Fruit fly (Drosophila melanogaster) whole organism, wandering third instar larva: ENCODE measurements around the gene CG7953.

ENCODE experiments used
- Abd-B ChIP-seq: fragments of >200 bp; optimal IDR thresholded peaks from 2 replicates; lab custom pipeline; 2017; ENCODE audit warnings: missing biosample characterization, missing genetic modification characterization
- CG32264 ChIP-seq: fragments of 200-800 bp; sonication (Bioruptor generic); optimal IDR thresholded peaks from 2 replicates; lab custom pipeline; 2016; ENCODE audit warnings: missing biosample characterization, missing genetic modification characterization
- CG9705 ChIP-seq: fragments of 200-800 bp; sonication (Bioruptor generic); optimal IDR thresholded peaks from 2 replicates; lab custom pipeline; 2018; ENCODE audit warnings: missing biosample characterization, mild to moderate bottlenecking, missing genetic modification characterization
- CrebA ChIP-seq: fragments of 200-800 bp; sonication (Bioruptor generic); optimal IDR thresholded peaks from 2 replicates; lab custom pipeline; 2016; ENCODE audit warnings: missing biosample characterization, mild to moderate bottlenecking, missing genetic modification characterization, borderline replicate concordance
- Dfd ChIP-seq: fragments of >200 bp; optimal IDR thresholded peaks from 2 replicates; lab custom pipeline; 2017; ENCODE audit warnings: missing biosample characterization, missing genetic modification characterization
- Dif ChIP-seq: fragments of 200-275, 200-300 bp; sonication (Bioruptor generic); optimal IDR thresholded peaks from 2 replicates; lab custom pipeline; 2018; ENCODE audit warnings: missing biosample characterization, missing genetic modification characterization; ENCODE audit not compliant: partially characterized antibody
- GATAd ChIP-seq: sonication (Bioruptor generic); optimal IDR thresholded peaks from 2 replicates; lab custom pipeline; 2016; ENCODE audit warnings: missing biosample characterization, missing genetic modification characterization
- HLH106 ChIP-seq: fragments of 200-800 bp; optimal IDR thresholded peaks from 3 replicates; lab custom pipeline; 2019; ENCODE audit warnings: missing biosample characterization, mild to moderate bottlenecking, missing genetic modification characterization, moderate library complexity
- Hnf4 ChIP-seq: fragments of 200-800 bp; sonication (Bioruptor generic); optimal IDR thresholded peaks from 2 replicates; lab custom pipeline; 2016; ENCODE audit warnings: missing biosample characterization, mild to moderate bottlenecking, missing genetic modification characterization
- Hr78 ChIP-seq: fragments of >200 bp; optimal IDR thresholded peaks from 2 replicates; lab custom pipeline; 2017; ENCODE audit warnings: missing biosample characterization, missing genetic modification characterization
- Hr83 ChIP-seq: fragments of 200-300 bp; sonication (Bioruptor generic); optimal IDR thresholded peaks from 2 replicates; lab custom pipeline; 2016; ENCODE audit warnings: missing biosample characterization, mild to moderate bottlenecking, missing genetic modification characterization, moderate library complexity; ENCODE audit not compliant: poor library complexity, severe bottlenecking
- Jra ChIP-seq: sonication (Bioruptor generic); optimal IDR thresholded peaks from 2 replicates; lab custom pipeline; 2016; ENCODE audit warnings: missing biosample characterization, missing genetic modification characterization
- Mio ChIP-seq: sonication (Bioruptor generic); optimal IDR thresholded peaks from 2 replicates; lab custom pipeline; 2016; ENCODE audit warnings: missing biosample characterization, missing genetic modification characterization
- Myc ChIP-seq: fragments of >200 bp; optimal IDR thresholded peaks from 2 replicates; lab custom pipeline; 2017
- N ChIP-seq: fragments of >200 bp; optimal IDR thresholded peaks from 2 replicates; lab custom pipeline; 2018; ENCODE audit warnings: missing biosample characterization, missing external identifiers, missing genetic modification characterization
- OdsH ChIP-seq: fragments of 200-800 bp; sonication (Bioruptor generic); optimal IDR thresholded peaks from 2 replicates; lab custom pipeline; 2016; ENCODE audit warnings: missing biosample characterization, mild to moderate bottlenecking, missing genetic modification characterization
- Rel ChIP-seq, 2 experiments: fragments of 200-800 bp; sonication (Bioruptor generic) in 1 of 2; optimal IDR thresholded peaks; 2 replicates in 1 of 2; 3 replicates in 1 of 2; lab custom pipeline; 2016 to 2019; ENCODE audit warnings: mild to moderate bottlenecking in 2 of 2, missing biosample characterization in 2 of 2, missing genetic modification characterization in 2 of 2, moderate library complexity in 1 of 2
- Sp1 ChIP-seq: fragments of 200-800 bp; sonication (Bioruptor generic); optimal IDR thresholded peaks from 3 replicates; lab custom pipeline; 2019; ENCODE audit warnings: missing biosample characterization, mild to moderate bottlenecking, missing genetic modification characterization, moderate library complexity
- Vsx2 ChIP-seq: fragments of 200-300, 225-300 bp; sonication (Bioruptor generic); optimal IDR thresholded peaks from 2 replicates; lab custom pipeline; 2018; ENCODE audit warnings: missing biosample characterization, missing genetic modification characterization; ENCODE audit not compliant: partially characterized antibody
- br ChIP-seq: fragments of 200-800 bp; sonication (Bioruptor generic); optimal IDR thresholded peaks from 2 replicates; lab custom pipeline; 2016; ENCODE audit warnings: missing biosample characterization, missing genetic modification characterization
- brk ChIP-seq: fragments of 200-800 bp; sonication (Bioruptor generic); optimal IDR thresholded peaks from 2 replicates; lab custom pipeline; 2016; ENCODE audit warnings: missing biosample characterization, mild to moderate bottlenecking, missing genetic modification characterization
- dl ChIP-seq, 2 experiments: fragments of 175-275, 200-275 bp in 1 of 2; fragments of 200-275 bp in 1 of 2; sonication (Bioruptor generic); optimal IDR thresholded peaks; lab custom pipeline; 2018; ENCODE audit warnings: mild to moderate bottlenecking in 2 of 2, missing biosample characterization in 2 of 2, missing genetic modification characterization in 2 of 2, moderate library complexity in 2 of 2; ENCODE audit not compliant: partially characterized antibody in 2 of 2, insufficient read depth in 1 of 2
- dmrt93B ChIP-seq: fragments of 200-800 bp; sonication (Bioruptor generic); optimal IDR thresholded peaks from 2 replicates; lab custom pipeline; 2018; ENCODE audit warnings: missing biosample characterization, mild to moderate bottlenecking, missing genetic modification characterization
- dsf ChIP-seq: sonication (Bioruptor generic); optimal IDR thresholded peaks from 2 replicates; lab custom pipeline; 2016; ENCODE audit warnings: missing biosample characterization, missing genetic modification characterization, borderline replicate concordance
- foxo ChIP-seq, 2 experiments: fragments of 200-800 bp; sonication (Bioruptor generic); optimal IDR thresholded peaks; 2 replicates in 1 of 2; 3 replicates in 1 of 2; lab custom pipeline; 2016 to 2017; ENCODE audit warnings: missing biosample characterization in 2 of 2, missing genetic modification characterization in 2 of 2
- fru ChIP-seq: fragments of 200-800 bp; sonication (Bioruptor generic); optimal IDR thresholded peaks from 3 replicates; lab custom pipeline; 2016; ENCODE audit warnings: missing biosample characterization, mild to moderate bottlenecking, missing genetic modification characterization
- h ChIP-seq: fragments of 200-800 bp; sonication (Bioruptor generic); optimal IDR thresholded peaks from 3 replicates; lab custom pipeline; 2016; ENCODE audit warnings: missing biosample characterization, mild to moderate bottlenecking, missing genetic modification characterization
- jim ChIP-seq: fragments of 175-275, 200-325 bp; sonication (Bioruptor generic); optimal IDR thresholded peaks from 2 replicates; lab custom pipeline; 2016; ENCODE audit warnings: missing biosample characterization, mild to moderate bottlenecking, missing genetic modification characterization
- lola ChIP-seq: fragments of >200 bp; optimal IDR thresholded peaks from 2 replicates; lab custom pipeline; 2017; ENCODE audit warnings: missing biosample characterization, missing genetic modification characterization
- pan ChIP-seq: fragments of >200 bp; optimal IDR thresholded peaks from 2 replicates; lab custom pipeline; 2017
- psq ChIP-seq: fragments of 200-800 bp; sonication (Bioruptor generic); optimal IDR thresholded peaks from 3 replicates; lab custom pipeline; 2017; ENCODE audit warnings: missing biosample characterization, mild to moderate bottlenecking, missing genetic modification characterization, moderate library complexity
- rgr ChIP-seq: fragments of 200-800 bp; sonication (Bioruptor generic); optimal IDR thresholded peaks from 3 replicates; lab custom pipeline; 2016; ENCODE audit warnings: missing biosample characterization, mild to moderate bottlenecking, missing genetic modification characterization
- sage ChIP-seq: fragments of 200-800 bp; sonication (Bioruptor generic); optimal IDR thresholded peaks from 2 replicates; lab custom pipeline; 2016; ENCODE audit warnings: missing biosample characterization, mild to moderate bottlenecking, missing genetic modification characterization
- tai ChIP-seq: sonication (Bioruptor generic); optimal IDR thresholded peaks from 2 replicates; lab custom pipeline; 2016; ENCODE audit warnings: missing biosample characterization, missing genetic modification characterization

CG7953 gene

dm6 chr2L:13841508-13841907, 6.2 kb upstream of the CG7953 start, which contains the start of gene CG33307:
CG33307 (minus strand) TSS chr2L:13841520.
- TF ChIP-seq dmrt93B (GFP tag; lab: Kevin White, UChicago), result no peak
- TF ChIP-seq dsf, result no peak
- no peak for TF ChIP-seq Mio (GFP tag; lab: Kevin White, UChicago)
- no peak for TF ChIP-seq tai (GFP tag; lab: Kevin White, UChicago)

dm6 chr2L:13842078-13842477, 5.6 kb upstream of the CG7953 start:
- TF ChIP-seq Myc (peak; percentile 91), Mio (GFP tag; lab: Kevin White, UChicago) (no peak), tai (GFP tag; lab: Kevin White, UChicago) (peak; percentile 31)

dm6 chr2L:13842572-13842971, 5.2 kb upstream of the CG7953 start:
- no peak for TF ChIP-seq Sp1
- TF ChIP-seq h, result no peak
- TF ChIP-seq pan, result no peak
- TF ChIP-seq CG32264, result no peak
- TF ChIP-seq br (GFP tag; lab: Kevin White, UChicago), result no peak
- no peak for TF ChIP-seq OdsH
- no peak for TF ChIP-seq HLH106 (tag; lab: Kevin White, UChicago)
- TF ChIP-seq, all 38 proteins: peak for 0

dm6 chr2L:13843692-13844284, 3.9 kb upstream of the CG7953 start, which contains the start of gene CG33306:
CG33306 (minus strand) TSS chr2L:13843742.
- TF ChIP-seq dl (GFP tag; optimal IDR thresholded peaks at IDR 0.05; lab: Kevin White, UChicago; ENCODE audit: insufficient read depth in 1 of 2, partially characterized antibody in 2 of 2), result no peak
- TF ChIP-seq HLH106 (tag; lab: Kevin White, UChicago), result peak; percentile 57
- TF ChIP-seq foxo (GFP tag; optimal IDR thresholded peaks at IDR 0.05; lab: Kevin White, UChicago), result peak in 1 of 2 experiments; percentile 61
- TF ChIP-seq fru (GFP tag; lab: Kevin White, UChicago), result peak; percentile 26
- TF ChIP-seq brk (GFP tag; lab: Kevin White, UChicago), result peak; percentile 50
- no peak for TF ChIP-seq GATAd (GFP tag; lab: Kevin White, UChicago)
- no peak for TF ChIP-seq dsf
- TF ChIP-seq Sp1, result peak; percentile 62
- TF ChIP-seq rgr (GFP tag; lab: Kevin White, UChicago), result peak; percentile 39
- peak; percentile 53 for TF ChIP-seq h
- TF ChIP-seq psq (GFP tag; lab: Kevin White, UChicago), result peak; percentile 18
- no peak for TF ChIP-seq CG9705 (GFP tag; lab: Kevin White, UChicago)
- TF ChIP-seq dmrt93B (GFP tag; lab: Kevin White, UChicago), result no peak
- no peak for TF ChIP-seq N
- no peak for TF ChIP-seq Abd-B
- TF ChIP-seq Rel (GFP tag; optimal IDR thresholded peaks at IDR 0.05; lab: Kevin White, UChicago), result no peak
- peak; percentile 20 for TF ChIP-seq Rel (tag; optimal IDR thresholded peaks at IDR 0.05; lab: Kevin White, UChicago)
- TF ChIP-seq CrebA (GFP tag; lab: Kevin White, UChicago), result no peak
- TF ChIP-seq OdsH, result peak; percentile 50
- TF ChIP-seq, all 38 proteins: peak for 10

- TF ChIP-seq CG9705 (GFP tag; lab: Kevin White, UChicago) (no peak), CG32264 (no peak), Abd-B (no peak), N (no peak), psq (GFP tag; lab: Kevin White, UChicago) (no peak), CrebA (GFP tag; lab: Kevin White, UChicago) (peak; percentile 57), fru (GFP tag; lab: Kevin White, UChicago) (no peak), Jra (GFP tag; lab: Kevin White, UChicago) (peak; percentile 61), lola (no peak), Rel (GFP tag; optimal IDR thresholded peaks at IDR 0.05; lab: Kevin White, UChicago) (no peak), Rel (tag; optimal IDR thresholded peaks at IDR 0.05; lab: Kevin White, UChicago) (peak; percentile 23), tai (GFP tag; lab: Kevin White, UChicago) (no peak), GATAd (GFP tag; lab: Kevin White, UChicago) (no peak), dmrt93B (GFP tag; lab: Kevin White, UChicago) (no peak), Vsx2 (GFP tag; lab: Kevin White, UChicago) (peak; percentile 42), rgr (GFP tag; lab: Kevin White, UChicago) (peak; percentile 7), Dfd (GFP tag; lab: Kevin White, UChicago) (no peak), Hr78 (no peak), sage (GFP tag; lab: Kevin White, UChicago) (no peak), br (GFP tag; lab: Kevin White, UChicago) (peak; percentile 51), Mio (GFP tag; lab: Kevin White, UChicago) (no peak), Hnf4 (GFP tag; lab: Kevin White, UChicago) (peak; percentile 58), dl (GFP tag; optimal IDR thresholded peaks at IDR 0.05; lab: Kevin White, UChicago; ENCODE audit: insufficient read depth in 1 of 2, partially characterized antibody in 2 of 2) (no peak), jim (peak; percentile 36), Hr83 (GFP tag; lab: Kevin White, UChicago) (peak; percentile 71), Myc (no peak), OdsH (peak; percentile 15), HLH106 (tag; lab: Kevin White, UChicago) (no peak), Sp1 (no peak), pan (no peak), h (peak; percentile 67), foxo (GFP tag; optimal IDR thresholded peaks at IDR 0.05; lab: Kevin White, UChicago) (peak in 1 of 2 experiments; percentile 5), Dif (GFP tag; lab: Kevin White, UChicago) (no peak)
Observed at dm6 chr2L:13845178-13845577, 2.5 kb upstream of the CG7953 start, which contains the start of gene CG8997. CG8997 (minus strand) TSS chr2L:13845325.
